Worm (Caenorhabditis elegans): ENCODE data around the gene W04G3.10.

DNA sequence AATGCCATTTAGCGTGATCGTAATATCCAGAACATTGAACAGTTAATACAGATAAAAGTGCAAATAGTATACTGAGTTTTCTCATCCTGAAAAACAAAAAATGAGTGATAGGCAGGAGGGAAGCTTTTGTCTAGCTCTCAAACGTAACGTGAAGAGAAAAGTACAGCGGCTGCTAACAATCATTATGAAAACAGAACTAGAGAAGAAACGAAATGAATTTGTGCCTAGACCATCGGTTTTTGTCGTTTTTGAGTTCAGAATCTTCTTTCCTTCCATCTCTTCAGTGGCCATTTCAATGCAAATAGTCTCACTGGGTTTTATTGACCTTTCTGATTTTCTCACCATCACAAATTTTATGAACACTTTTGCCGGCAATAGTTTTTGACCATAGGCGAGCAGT lies 7.1 kb upstream of the W04G3.10 start, which contains the start of gene W04G3.7:
- TF ChIP-seq nhr-11 (tag; optimal IDR thresholded peaks at IDR 0.05), result no peak
- TF ChIP-seq nhr-12 (tag; optimal IDR thresholded peaks at IDR 0.05), result no peak
- no peak for TF ChIP-seq unc-39 (tag; optimal IDR thresholded peaks at IDR 0.05)
- no peak for TF ChIP-seq alr-1 (tag; optimal IDR thresholded peaks at IDR 0.05)
- no peak for TF ChIP-seq aly-2 (tag; optimal IDR thresholded peaks at IDR 0.05)

Measured in whole organism, L2 larva.